Comparison of ENCODE assay signal across 6 worm cellular contexts in the genomic region with DNA sequence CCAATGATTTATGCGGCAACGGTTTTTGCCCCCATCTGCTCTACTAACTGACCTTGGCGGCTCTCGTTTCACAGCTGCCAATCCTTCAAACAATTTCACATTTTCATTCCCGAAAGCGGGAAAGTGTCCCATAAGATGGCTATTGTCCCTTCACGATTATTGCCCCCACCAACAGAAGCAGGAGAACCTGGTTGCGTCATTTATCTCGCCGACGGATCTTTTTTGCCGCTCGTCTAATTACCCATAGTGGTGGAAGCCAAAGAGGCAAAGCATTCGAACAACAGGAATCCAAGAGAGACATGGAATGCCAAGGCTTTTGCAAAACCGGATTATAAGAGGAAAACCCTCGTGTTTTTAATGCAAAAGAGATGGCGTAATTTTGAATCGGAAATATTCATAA.
A peak's percentile ranks its signal among the peaks of the same experiment; 100 is the strongest.
TF ChIP-seq lines count a peak whose summit lies in the region.

No protein-coding gene starts in this region.

TF ChIP-seq in whole organism, L1 larva, 84 proteins besides CTCF, POLR2A, EP300 and RAD21:
- TF ChIP-seq zag-1 (tag; optimal IDR thresholded peaks at IDR 0.05; lab: Kevin White, UChicago) (no peak), blmp-1 (tag; optimal IDR thresholded peaks at IDR 0.05; lab: Kevin White, UChicago) (peak; percentile 45)

TF ChIP-seq in whole organism, L3 larva, 47 proteins besides CTCF, POLR2A, EP300 and RAD21:
- TF ChIP-seq nhr-23 (tag; optimal IDR thresholded peaks at IDR 0.05; lab: Kevin White, UChicago) (no peak), nfya-1 (tag; optimal IDR thresholded peaks at IDR 0.05; lab: Kevin White, UChicago; ENCODE audit: insufficient read depth) (no peak), nhr-25 (tag; optimal IDR thresholded peaks at IDR 0.05; lab: Kevin White, UChicago) (peak; percentile 37), ztf-4 (tag; optimal IDR thresholded peaks at IDR 0.05; lab: Kevin White, UChicago) (no peak), ama-1 (optimal IDR thresholded peaks at IDR 0.05; lab: Kevin White, UChicago) (peak; percentile 24)

TF ChIP-seq in whole organism, early embryonic, 17 proteins besides CTCF, POLR2A, EP300 and RAD21:
- TF ChIP-seq ceh-36 (tag; optimal IDR thresholded peaks at IDR 0.05; lab: Kevin White, UChicago) (no peak), F13C5.2 (tag; optimal IDR thresholded peaks at IDR 0.05; lab: Kevin White, UChicago) (no peak), hmg-4 (GFP tag; optimal IDR thresholded peaks at IDR 0.05; lab: Kevin White, UChicago) (peak; percentile 54), flt-1 (GFP tag; IDR thresholded peaks at IDR 0.05; lab: Robert Waterston, UW) (no peak), pes-1 (GFP tag; IDR thresholded peaks at IDR 0.05; lab: Robert Waterston, UW) (no peak)
TF ChIP-seq in whole organism, early embryonic: peak in this region for 1.

TF ChIP-seq in whole organism, late embryonic, 69 proteins besides CTCF, POLR2A, EP300 and RAD21:
- TF ChIP-seq ceh-18 (tag; optimal IDR thresholded peaks at IDR 0.05; lab: Kevin White, UChicago): no peak
- peak; percentile 60 for TF ChIP-seq ceh-31 (tag; optimal IDR thresholded peaks at IDR 0.05; lab: Kevin White, UChicago)
- no peak for TF ChIP-seq syd-9 (tag; optimal IDR thresholded peaks at IDR 0.05; lab: Kevin White, UChicago)
- TF ChIP-seq rnt-1 (tag; optimal IDR thresholded peaks at IDR 0.05; lab: Kevin White, UChicago): peak; percentile 35

TF ChIP-seq in whole organism, midembryonic, 9 proteins besides CTCF, POLR2A, EP300 and RAD21:
- peak; percentile 33; the same call in 1 of the 2 replicates for TF ChIP-seq ztf-23 (GFP tag; IDR thresholded peaks at IDR 0.05; lab: Robert Waterston, UW)
- TF ChIP-seq ztf-29 (GFP tag; IDR thresholded peaks at IDR 0.05; lab: Robert Waterston, UW): 0 out of 2 replicates have a peak, but pooled peaks have one; percentile 47
- no peak for TF ChIP-seq flt-1 (GFP tag; IDR thresholded peaks at IDR 0.05; lab: Robert Waterston, UW)

TF ChIP-seq in whole organism, mixed stage, embryonic, 35 proteins besides CTCF, POLR2A, EP300 and RAD21:
- TF ChIP-seq cnd-1 (tag; optimal IDR thresholded peaks at IDR 0.05; lab: Kevin White, UChicago) (peak; percentile 36), lin-32 (GFP tag; optimal IDR thresholded peaks at IDR 0.05; lab: Kevin White, UChicago) (peak; percentile 31), zip-8 (tag; optimal IDR thresholded peaks at IDR 0.05; lab: Kevin White, UChicago) (peak; percentile 65), M03D4.4 (tag; optimal IDR thresholded peaks at IDR 0.05; lab: Kevin White, UChicago) (no peak), nhr-2 (tag; optimal IDR thresholded peaks at IDR 0.05; lab: Kevin White, UChicago) (peak; percentile 9), mls-2 (tag; optimal IDR thresholded peaks at IDR 0.05; lab: Kevin White, UChicago) (peak; percentile 44), mep-1 (tag; optimal IDR thresholded peaks at IDR 0.05; lab: Kevin White, UChicago) (peak; percentile 31), elt-1 (tag; optimal IDR thresholded peaks at IDR 0.05; lab: Kevin White, UChicago; ENCODE audit: borderline replicate concordance, insufficient read depth) (peak; percentile 69), hlh-1 (tag; optimal IDR thresholded peaks at IDR 0.05; lab: Kevin White, UChicago) (no peak), sptf-1 (tag; optimal IDR thresholded peaks at IDR 0.05; lab: Kevin White, UChicago) (no peak), ham-2 (GFP tag; optimal IDR thresholded peaks at IDR 0.05; lab: Kevin White, UChicago) (peak; percentile 90)

Comparison
In these comparisons a context has a peak if more than half of its experiments do, and no peak if none do; other contexts are left out.
1. Of the 10 proteins assayed by ChIP-seq in both whole organism, L1 larva and whole organism, late embryonic: peak only in whole organism, L1 larva: none; only in whole organism, late embryonic: rnt-1; in both: none; in neither: 9.